Fruit fly (Drosophila melanogaster) whole organism, prepupa: ENCODE results near the gene Ntf-2.

Experiments used
- CG10631 ChIP-seq: fragments of 200-800 bp; sonication (Bioruptor generic); optimal IDR thresholded peaks from 2 replicates; lab custom pipeline; 2016; ENCODE audit warnings: missing biosample characterization, missing genetic modification characterization
- CG10669 ChIP-seq: fragments of 200-800 bp; sonication (Bioruptor generic); optimal IDR thresholded peaks from 3 replicates; lab custom pipeline; 2018; ENCODE audit warnings: missing biosample characterization, mild to moderate bottlenecking, missing genetic modification characterization, moderate library complexity
- CG11294 ChIP-seq: fragments of 200-800 bp; sonication (Bioruptor generic); IDR thresholded peaks from 2 replicates; pipeline ENCODE4 v1.3.6; 2022; ENCODE audit warnings: missing biosample characterization, missing genetic modification characterization
- CG11762 ChIP-seq: fragments of 200-800 bp; sonication (Bioruptor generic); optimal IDR thresholded peaks from 3 replicates; lab custom pipeline; 2016; ENCODE audit warnings: missing biosample characterization, missing genetic modification characterization; ENCODE audit not compliant: insufficient read depth
- CG11902 ChIP-seq: fragments of 200-800 bp; sonication (Bioruptor generic); optimal IDR thresholded peaks from 3 replicates; lab custom pipeline; 2016; ENCODE audit warnings: missing biosample characterization, missing genetic modification characterization
- CG15336 ChIP-seq: fragments of 200-800 bp; sonication (Bioruptor generic); IDR thresholded peaks from 2 replicates; pipeline ENCODE4 v1.3.6; 2022; ENCODE audit warnings: missing biosample characterization, missing genetic modification characterization
- CG16779 ChIP-seq: fragments of 200-800 bp; sonication (Bioruptor generic); optimal IDR thresholded peaks from 3 replicates; lab custom pipeline; 2017; ENCODE audit warnings: missing biosample characterization, mild to moderate bottlenecking, missing genetic modification characterization
- CG3032 ChIP-seq: fragments of 200-800 bp; optimal IDR thresholded peaks from 2 replicates; lab custom pipeline; 2019; ENCODE audit warnings: missing biosample characterization, mild to moderate bottlenecking, missing genetic modification characterization, moderate library complexity
- CG31627 ChIP-seq: fragments of 200-800 bp; sonication (Bioruptor generic); optimal IDR thresholded peaks from 3 replicates; lab custom pipeline; 2016; ENCODE audit warnings: missing biosample characterization, missing genetic modification characterization
- CG32006 ChIP-seq: fragments of 200-800 bp; sonication (Bioruptor generic); optimal IDR thresholded peaks from 3 replicates; lab custom pipeline; 2017; ENCODE audit warnings: missing biosample characterization, mild to moderate bottlenecking, missing genetic modification characterization
- CG34406 ChIP-seq: fragments of 200-800 bp; sonication (Bioruptor generic); optimal IDR thresholded peaks from 3 replicates; lab custom pipeline; 2016; ENCODE audit warnings: missing biosample characterization, missing genetic modification characterization
- CG3919 ChIP-seq: fragments of 200-800 bp; sonication (Bioruptor generic); optimal IDR thresholded peaks from 3 replicates; lab custom pipeline; 2016; ENCODE audit warnings: missing biosample characterization, missing genetic modification characterization
- CG4318 ChIP-seq: fragments of 200-800 bp; sonication (Bioruptor generic); optimal IDR thresholded peaks from 3 replicates; lab custom pipeline; 2017; ENCODE audit warnings: missing biosample characterization, mild to moderate bottlenecking, missing genetic modification characterization
- CG6163 ChIP-seq: fragments of 200-800 bp; sonication (Bioruptor generic); IDR thresholded peaks from 3 replicates; pipeline ENCODE4 v1.3.6; 2022; ENCODE audit warnings: missing biosample characterization, missing genetic modification characterization
- CG6276 ChIP-seq: fragments of 200-800 bp; sonication (Bioruptor generic); optimal IDR thresholded peaks from 2 replicates; lab custom pipeline; 2017; ENCODE audit warnings: missing biosample characterization, mild to moderate bottlenecking, missing genetic modification characterization
- CG6792 ChIP-seq: fragments of 200-800 bp; sonication (Bioruptor generic); optimal IDR thresholded peaks from 3 replicates; lab custom pipeline; 2016; ENCODE audit warnings: missing biosample characterization, missing genetic modification characterization
- CG6808 ChIP-seq: fragments of 200-800 bp; sonication (Bioruptor generic); optimal IDR thresholded peaks from 3 replicates; lab custom pipeline; 2017; ENCODE audit warnings: missing biosample characterization, missing genetic modification characterization, mild to moderate bottlenecking, moderate library complexity, missing genetic modification reagents
- CG9139 ChIP-seq: fragments of 200-800 bp; sonication (Bioruptor generic); optimal IDR thresholded peaks from 3 replicates; lab custom pipeline; 2017; ENCODE audit warnings: missing biosample characterization, mild to moderate bottlenecking, missing genetic modification characterization
- Eip78C ChIP-seq: fragments of 200-800 bp; sonication (Bioruptor generic); peaks from one replicate; lab custom pipeline; 2016; ENCODE audit warnings: missing biosample characterization, missing genetic modification characterization
- Eip93F ChIP-seq: fragments of 200-800 bp; sonication (Bioruptor generic); optimal IDR thresholded peaks from 2 replicates; lab custom pipeline; 2016; ENCODE audit warnings: missing biosample characterization, mild to moderate bottlenecking, missing genetic modification characterization
- Ets96B ChIP-seq: fragments of 200-800 bp; optimal IDR thresholded peaks from 2 replicates; lab custom pipeline; 2019; ENCODE audit warnings: missing biosample characterization, mild to moderate bottlenecking, missing genetic modification characterization, moderate library complexity
- Gug ChIP-seq: fragments of 200-800 bp; sonication (Bioruptor generic); IDR thresholded peaks from 2 replicates; pipeline ENCODE4 v1.3.6; 2022; ENCODE audit warnings: missing biosample characterization, missing genetic modification characterization
- Hr38 ChIP-seq: sonication (Bioruptor generic); optimal IDR thresholded peaks from 2 replicates; lab custom pipeline; 2016; ENCODE audit warnings: missing biosample characterization, missing genetic modification characterization
- Hr4 ChIP-seq: fragments of 200-800 bp; sonication (Bioruptor generic); optimal IDR thresholded peaks from 3 replicates; lab custom pipeline; 2016; ENCODE audit warnings: missing biosample characterization, missing genetic modification characterization
- Lpt ChIP-seq: fragments of 200-800 bp; sonication (Bioruptor generic); optimal IDR thresholded peaks from 3 replicates; lab custom pipeline; 2016; ENCODE audit warnings: missing biosample characterization, missing genetic modification characterization
- OdsH ChIP-seq: fragments of 200-800 bp; sonication (Bioruptor generic); optimal IDR thresholded peaks from 3 replicates; lab custom pipeline; 2016; ENCODE audit warnings: missing biosample characterization, missing genetic modification characterization
- Smox ChIP-seq: fragments of 200-800 bp; sonication (Bioruptor generic); optimal IDR thresholded peaks from 3 replicates; lab custom pipeline; 2016; ENCODE audit warnings: missing biosample characterization, missing genetic modification characterization
- Sox102F ChIP-seq: fragments of 200-800 bp; sonication (Bioruptor generic); optimal IDR thresholded peaks from 2 replicates; lab custom pipeline; 2016; ENCODE audit warnings: missing biosample characterization, mild to moderate bottlenecking, missing genetic modification characterization
- Sox14 ChIP-seq: fragments of 200-800 bp; sonication (Bioruptor generic); optimal IDR thresholded peaks from 3 replicates; lab custom pipeline; 2016; ENCODE audit warnings: missing biosample characterization, missing genetic modification characterization
- Sox15 ChIP-seq: fragments of 200-800 bp; sonication (Bioruptor generic); optimal IDR thresholded peaks from 3 replicates; lab custom pipeline; 2016; ENCODE audit warnings: missing biosample characterization, missing genetic modification characterization
- acj6 ChIP-seq: fragments of 200-800 bp; sonication (Bioruptor generic); optimal IDR thresholded peaks from 3 replicates; lab custom pipeline; 2016; ENCODE audit warnings: missing biosample characterization, missing genetic modification characterization
- cyc ChIP-seq: fragments of 200-800 bp; sonication (Bioruptor generic); optimal IDR thresholded peaks from 3 replicates; lab custom pipeline; 2016; ENCODE audit warnings: missing biosample characterization, missing genetic modification characterization
- dac ChIP-seq: fragments of 200-800 bp; sonication (Bioruptor generic); optimal IDR thresholded peaks from 2 replicates; lab custom pipeline; 2017; ENCODE audit warnings: missing biosample characterization, mild to moderate bottlenecking, missing genetic modification characterization
- dsx ChIP-seq: fragments of 200-800 bp; optimal IDR thresholded peaks from 3 replicates; lab custom pipeline; 2019; ENCODE audit warnings: missing biosample characterization, mild to moderate bottlenecking, missing genetic modification characterization, moderate library complexity; ENCODE audit not compliant: poor library complexity, severe bottlenecking
- eg ChIP-seq: fragments of 200-800 bp; sonication (Bioruptor generic); IDR thresholded peaks from 3 replicates; pipeline ENCODE4 v1.3.6; 2022; ENCODE audit warnings: missing biosample characterization, missing genetic modification characterization
- esn ChIP-seq: fragments of 200-800 bp; sonication (Bioruptor generic); optimal IDR thresholded peaks from 2 replicates; lab custom pipeline; 2016; ENCODE audit warnings: missing biosample characterization, mild to moderate bottlenecking, missing genetic modification characterization, moderate library complexity
- fd59A ChIP-seq: fragments of 200-800 bp; sonication (Bioruptor generic); optimal IDR thresholded peaks from 2 replicates; lab custom pipeline; 2017; ENCODE audit warnings: missing biosample characterization, mild to moderate bottlenecking, missing genetic modification characterization, missing genetic modification reagents
- fd85E ChIP-seq: fragments of 200-800 bp; sonication (Bioruptor generic); optimal IDR thresholded peaks from 3 replicates; lab custom pipeline; 2016; ENCODE audit warnings: missing biosample characterization, missing genetic modification characterization
- fkh ChIP-seq: fragments of 200-800 bp; sonication (Bioruptor generic); optimal IDR thresholded peaks from 3 replicates; lab custom pipeline; 2017; ENCODE audit warnings: missing biosample characterization, mild to moderate bottlenecking, missing genetic modification characterization, moderate library complexity
- lz ChIP-seq: fragments of 200-800 bp; sonication (Bioruptor generic); optimal IDR thresholded peaks from 3 replicates; lab custom pipeline; 2016; ENCODE audit warnings: missing biosample characterization, missing genetic modification characterization
- net ChIP-seq: fragments of 200-800 bp; sonication (Bioruptor generic); optimal IDR thresholded peaks from 3 replicates; lab custom pipeline; 2016; ENCODE audit warnings: missing biosample characterization, missing genetic modification characterization
- salr ChIP-seq, 2 experiments: fragments of 200-800 bp; sonication (Bioruptor generic); optimal IDR thresholded peaks; 3 replicates each; lab custom pipeline; 2016 to 2018; ENCODE audit warnings: missing biosample characterization in 2 of 2, missing genetic modification characterization in 2 of 2, mild to moderate bottlenecking in 1 of 2
- ss ChIP-seq, 2 experiments: fragments of 200-800 bp; sonication (Bioruptor generic); optimal IDR thresholded peaks; 2 replicates in 1 of 2; 3 replicates in 1 of 2; lab custom pipeline; 2017 to 2018; ENCODE audit warnings: mild to moderate bottlenecking in 2 of 2, missing biosample characterization in 2 of 2, missing genetic modification characterization in 2 of 2, moderate library complexity in 1 of 2
- svp ChIP-seq: fragments of 200-800 bp; sonication (Bioruptor generic); peaks from one replicate; lab custom pipeline; 2016; ENCODE audit warnings: missing biosample characterization, missing genetic modification characterization
- vri ChIP-seq: fragments of 200-800 bp; sonication (Bioruptor generic); optimal IDR thresholded peaks from 3 replicates; lab custom pipeline; 2016; ENCODE audit warnings: missing biosample characterization, mild to moderate bottlenecking, missing genetic modification characterization

Ntf-2 gene

DNA sequence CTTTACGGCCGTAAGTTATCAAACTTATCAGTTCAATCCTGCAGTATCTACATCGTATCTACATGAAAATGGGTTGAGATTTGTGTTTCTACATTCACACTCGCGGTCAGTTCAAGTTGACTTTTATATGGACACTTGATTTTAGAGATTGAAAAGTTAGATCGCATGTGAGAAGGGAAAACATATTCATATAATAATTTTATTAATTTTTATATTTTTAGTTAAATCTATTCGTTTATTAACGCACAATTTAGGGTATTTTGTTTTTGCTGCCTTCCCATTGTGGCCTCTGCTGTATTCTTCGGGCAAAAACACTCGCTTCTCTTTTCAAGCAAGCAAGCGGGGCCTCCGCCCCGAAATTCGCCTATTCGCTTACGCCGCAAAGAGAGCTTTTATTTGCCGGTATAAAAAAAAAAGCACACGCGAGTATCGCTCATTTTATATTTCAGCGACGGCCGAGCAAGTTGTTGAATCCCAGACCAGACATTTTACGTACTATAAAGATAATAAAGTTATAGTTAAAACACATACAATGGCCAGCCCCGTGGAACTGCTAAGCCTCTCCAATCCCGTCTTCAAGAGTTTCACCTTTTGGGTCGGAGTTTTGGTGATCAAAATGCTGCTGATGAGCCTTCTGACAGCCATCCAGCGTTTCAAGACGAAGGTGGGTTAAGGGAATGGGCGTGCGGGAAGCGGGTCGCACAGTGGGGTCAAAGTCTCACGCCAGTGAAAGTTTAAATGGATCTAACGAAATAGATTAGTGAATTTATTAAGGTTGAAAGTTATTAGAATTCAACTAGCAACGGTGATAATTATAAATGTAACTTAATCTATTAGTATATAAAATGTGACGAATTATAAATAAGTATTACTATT is 7.6 kb downstream of the Ntf-2 start (continued):
- TF ChIP-seq fkh, result peak; percentile 60
- TF ChIP-seq salr (GFP tag; optimal IDR thresholded peaks at IDR 0.05; lab: Kevin White, UChicago), result peak; percentile 56 to 67
- TF ChIP-seq cyc (GFP tag; lab: Kevin White, UChicago), result peak; percentile 65
- peak; percentile 66 for TF ChIP-seq Sox15 (GFP tag; lab: Kevin White, UChicago)
- peak; percentile 92 for TF ChIP-seq Eip78C (GFP tag; lab: Kevin White, UChicago)
- peak; percentile 75 for TF ChIP-seq Sox102F (GFP tag; lab: Kevin White, UChicago)
- peak; percentile 68 for TF ChIP-seq CG11902 (GFP tag; lab: Kevin White, UChicago)
- peak; percentile 86 for TF ChIP-seq dsx (GFP tag; lab: Kevin White, UChicago)
- TF ChIP-seq Hr4 (GFP tag; lab: Kevin White, UChicago), result peak; percentile 74
- peak; percentile 65 for TF ChIP-seq vri (GFP tag; lab: Kevin White, UChicago)
- no peak for TF ChIP-seq fd85E (GFP tag; lab: Kevin White, UChicago)
- peak; percentile 76 for TF ChIP-seq Lpt (GFP tag; lab: Kevin White, UChicago)
- peak; percentile 85 for TF ChIP-seq CG11294 (GFP tag; lab: Robert Waterston, UW)
- TF ChIP-seq CG6808 (GFP tag; lab: Kevin White, UChicago), result peak; percentile 83
- TF ChIP-seq CG6163 (GFP tag; lab: Robert Waterston, UW), result peak; percentile 94
- peak; percentile 79 for TF ChIP-seq CG16779 (tag; lab: Kevin White, UChicago)
- peak; percentile 96 for TF ChIP-seq eg
- peak; percentile 37 for TF ChIP-seq CG31627 (GFP tag; lab: Kevin White, UChicago)
- TF ChIP-seq ss (GFP tag; optimal IDR thresholded peaks at IDR 0.05; lab: Kevin White, UChicago), result peak; percentile 79 to 87
- peak; percentile 76 for TF ChIP-seq net (GFP tag; lab: Kevin White, UChicago)
- peak; percentile 95 for TF ChIP-seq CG15336 (GFP tag; lab: Robert Waterston, UW)
- peak; percentile 59 for TF ChIP-seq dac
- peak; percentile 87 for TF ChIP-seq CG3919
- TF ChIP-seq Sox14 (GFP tag; lab: Kevin White, UChicago), result peak; percentile 69
- no peak for TF ChIP-seq Hr38 (GFP tag; lab: Kevin White, UChicago)
- TF ChIP-seq Eip93F (GFP tag; lab: Kevin White, UChicago), result peak; percentile 75
- TF ChIP-seq OdsH (GFP tag; lab: Kevin White, UChicago), result peak; percentile 84
- TF ChIP-seq fd59A (GFP tag; lab: Kevin White, UChicago), result peak; percentile 68

DNA sequence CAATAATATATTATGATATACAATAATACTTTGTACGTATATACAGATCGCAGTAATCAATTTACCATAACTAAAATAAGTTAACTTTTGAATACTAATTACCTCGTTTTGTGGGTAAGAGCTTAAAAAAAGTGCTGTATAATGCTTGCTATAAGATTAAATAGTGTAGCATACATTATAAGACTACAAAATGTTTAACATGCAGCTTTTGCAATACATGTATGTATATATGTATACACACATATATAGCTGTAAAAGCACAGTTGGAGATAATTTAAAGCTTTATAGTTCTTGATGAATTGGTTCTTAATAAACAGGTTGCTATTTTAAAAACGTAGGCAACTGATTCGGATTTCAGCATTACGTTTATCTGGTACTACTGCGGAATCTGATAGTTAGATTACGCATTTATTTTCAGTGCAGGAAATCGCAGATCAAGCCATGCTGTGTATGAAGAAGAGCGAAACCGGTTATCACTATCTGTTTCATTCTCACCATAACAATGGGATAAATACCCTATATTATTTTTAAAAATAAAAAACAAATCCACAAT is 9.1 kb downstream of the Ntf-2 start:
- no peak for TF ChIP-seq CG6792 (GFP tag; lab: Kevin White, UChicago)
- peak; percentile 67 for TF ChIP-seq CG3919
- peak; percentile 70 for TF ChIP-seq eg
- peak; percentile 43 for TF ChIP-seq Hr4 (GFP tag; lab: Kevin White, UChicago)
- peak; percentile 77 for TF ChIP-seq svp (GFP tag; lab: Kevin White, UChicago)
- no peak for TF ChIP-seq CG10631 (GFP tag; lab: Kevin White, UChicago)
- TF ChIP-seq Lpt (GFP tag; lab: Kevin White, UChicago), result no peak
- TF ChIP-seq dac, result no peak
- peak; percentile 14 for TF ChIP-seq acj6 (GFP tag; lab: Kevin White, UChicago)
- peak; percentile 39 for TF ChIP-seq CG9139 (GFP tag; lab: Kevin White, UChicago)
- no peak for TF ChIP-seq CG6276 (GFP tag; lab: Kevin White, UChicago)
- no peak for TF ChIP-seq Hr38 (GFP tag; lab: Kevin White, UChicago)
- no peak for TF ChIP-seq Sox15 (GFP tag; lab: Kevin White, UChicago)
- TF ChIP-seq CG15336 (GFP tag; lab: Robert Waterston, UW), result peak; percentile 65
- peak; percentile 12 for TF ChIP-seq lz
- TF ChIP-seq fkh, result no peak
- no peak for TF ChIP-seq CG4318
- peak; percentile 66 for TF ChIP-seq Ets96B (tag; lab: Kevin White, UChicago)
- peak; percentile 49 for TF ChIP-seq Sox102F (GFP tag; lab: Kevin White, UChicago)
- no peak for TF ChIP-seq CG11762
- no peak for TF ChIP-seq Eip93F (GFP tag; lab: Kevin White, UChicago)
- no peak for TF ChIP-seq CG32006
- TF ChIP-seq vri (GFP tag; lab: Kevin White, UChicago), result no peak
- peak; percentile 11 for TF ChIP-seq CG3032 (tag; lab: Kevin White, UChicago)
- no peak for TF ChIP-seq esn
- TF ChIP-seq CG10669 (GFP tag; lab: Kevin White, UChicago), result peak; percentile 54
- peak; percentile 25; the same call in 1 of the 2 replicates for TF ChIP-seq Gug (GFP tag; lab: Robert Waterston, UW)
- no peak for TF ChIP-seq CG34406
- TF ChIP-seq Smox (GFP tag; lab: Kevin White, UChicago), result peak; percentile 9
- peak; percentile 43 for TF ChIP-seq dsx (GFP tag; lab: Kevin White, UChicago)
